Fruit fly (Drosophila melanogaster) whole organism, embryonic: ENCODE measurements around the gene mei-P22.
A peak's percentile ranks its signal among the peaks of the same experiment; 100 is the strongest.

Experiments used
- Aef1 ChIP-seq: fragments of 200-800 bp; sonication (Bioruptor generic); IDR thresholded peaks from 3 replicates; pipeline ENCODE4 v1.3.6; 2022; ENCODE audit warnings: missing biosample characterization, missing genetic modification characterization
- BEAF-32 ChIP-seq: fragments of 200-800 bp; sonication (Bioruptor generic); optimal IDR thresholded peaks from 3 replicates; lab custom pipeline; 2017; ENCODE audit warnings: missing biosample characterization, missing genetic modification characterization, mild to moderate bottlenecking, moderate library complexity, missing genetic modification reagents
- Bgb ChIP-seq: fragments of 200-800 bp; sonication (Bioruptor generic); IDR thresholded peaks from 2 replicates; pipeline ENCODE4 v1.3.6; 2022; ENCODE audit warnings: missing biosample characterization, missing genetic modification characterization; ENCODE audit not compliant: partially characterized antibody
- Blimp-1 ChIP-seq: fragments of 200-800 bp; sonication (Bioruptor generic); optimal IDR thresholded peaks from 3 replicates; lab custom pipeline; 2018; ENCODE audit warnings: missing biosample characterization, missing genetic modification characterization, mild to moderate bottlenecking, moderate library complexity, missing genetic modification reagents
- CG10462 ChIP-seq: fragments of 200-800 bp; sonication (Bioruptor generic); optimal IDR thresholded peaks from 2 replicates; lab custom pipeline; 2016; ENCODE audit warnings: missing biosample characterization, missing genetic modification characterization
- CG12299 ChIP-seq: fragments of 200-800 bp; sonication (Bioruptor generic); optimal IDR thresholded peaks from 2 replicates; lab custom pipeline; 2018; ENCODE audit warnings: missing biosample characterization, mild to moderate bottlenecking, missing genetic modification characterization
- CG12942 ChIP-seq: fragments of 200-800 bp; sonication (Bioruptor generic); optimal IDR thresholded peaks from 3 replicates; lab custom pipeline; 2016; ENCODE audit warnings: missing biosample characterization, missing genetic modification characterization
- CG13894 ChIP-seq: fragments of 200-800 bp; sonication (Bioruptor generic); optimal IDR thresholded peaks from 3 replicates; lab custom pipeline; 2018; ENCODE audit warnings: missing biosample characterization, mild to moderate bottlenecking, missing genetic modification characterization, moderate library complexity
- CG17186 ChIP-seq: fragments of 200-800 bp; sonication (Bioruptor generic); optimal IDR thresholded peaks from 3 replicates; lab custom pipeline; 2017; ENCODE audit warnings: missing biosample characterization, missing genetic modification reagents, missing genetic modification characterization
- CG17328 ChIP-seq: fragments of 200-800 bp; sonication (Bioruptor generic); IDR thresholded peaks from 2 replicates; pipeline ENCODE4 v1.3.6; 2022; ENCODE audit warnings: missing biosample characterization, missing genetic modification characterization
- CG2120 ChIP-seq: fragments of 200-800 bp; sonication (Bioruptor generic); optimal IDR thresholded peaks from 3 replicates; lab custom pipeline; 2016; ENCODE audit warnings: missing biosample characterization, missing genetic modification characterization
- CG2875 ChIP-seq: fragments of 200-800 bp; sonication (Bioruptor generic); optimal IDR thresholded peaks from 2 replicates; lab custom pipeline; 2017; ENCODE audit warnings: missing biosample characterization, mild to moderate bottlenecking, missing genetic modification characterization, missing genetic modification reagents
- CG4617 ChIP-seq: fragments of 200-800 bp; sonication (Bioruptor generic); optimal IDR thresholded peaks from 3 replicates; lab custom pipeline; 2016; ENCODE audit warnings: missing biosample characterization, missing genetic modification characterization, borderline replicate concordance
- CG4820 ChIP-seq: fragments of 200-800 bp; sonication (Bioruptor generic); optimal IDR thresholded peaks from 3 replicates; lab custom pipeline; 2016; ENCODE audit warnings: missing biosample characterization, missing genetic modification characterization
- CG4854 ChIP-seq: fragments of 200-800 bp; sonication (Bioruptor generic); optimal IDR thresholded peaks from 2 replicates; lab custom pipeline; 2016; ENCODE audit warnings: missing biosample characterization, missing genetic modification characterization, inconsistent platforms
- CG6175 ChIP-seq: fragments of 200-800 bp; sonication (Bioruptor generic); IDR thresholded peaks from 3 replicates; pipeline ENCODE4 v1.3.6; 2022; ENCODE audit warnings: missing biosample characterization, missing genetic modification characterization
- CG7839 ChIP-seq: fragments of 200-800 bp; sonication (Bioruptor generic); optimal IDR thresholded peaks from 3 replicates; lab custom pipeline; 2018; ENCODE audit warnings: missing biosample characterization, mild to moderate bottlenecking, missing genetic modification characterization, moderate library complexity
- CG8478 ChIP-seq: fragments of >200 bp; optimal IDR thresholded peaks from 2 replicates; lab custom pipeline; 2018
- CG9727 ChIP-seq: fragments of 200-800 bp; sonication (Bioruptor generic); optimal IDR thresholded peaks from 3 replicates; lab custom pipeline; 2017; ENCODE audit warnings: missing biosample characterization, mild to moderate bottlenecking, missing genetic modification characterization
- CG9797 ChIP-seq: fragments of 200-800 bp; sonication (Bioruptor generic); optimal IDR thresholded peaks from 3 replicates; lab custom pipeline; 2018; ENCODE audit warnings: missing biosample characterization, mild to moderate bottlenecking, missing genetic modification characterization
- CHES-1-like ChIP-seq: fragments of 200-800 bp; sonication (Bioruptor generic); optimal IDR thresholded peaks from 2 replicates; lab custom pipeline; 2016; ENCODE audit warnings: missing biosample characterization, missing genetic modification characterization
- Camta ChIP-seq: fragments of 200-800 bp; sonication (Bioruptor generic); optimal IDR thresholded peaks from 2 replicates; lab custom pipeline; 2016; ENCODE audit warnings: missing biosample characterization, missing genetic modification characterization
- CoRest ChIP-seq: fragments of 200-800 bp; sonication (Bioruptor generic); optimal IDR thresholded peaks from 3 replicates; lab custom pipeline; 2018; ENCODE audit warnings: missing biosample characterization, mild to moderate bottlenecking, missing genetic modification characterization, moderate library complexity
- E2f2 ChIP-seq: fragments of 200-800 bp; sonication (Bioruptor generic); IDR thresholded peaks from 2 replicates; pipeline ENCODE4 v1.3.6; 2022; ENCODE audit warnings: missing biosample characterization, missing genetic modification characterization
- Elba2 ChIP-seq: fragments of 200-800 bp; sonication (Bioruptor generic); optimal IDR thresholded peaks from 3 replicates; lab custom pipeline; 2016; ENCODE audit warnings: missing biosample characterization, missing genetic modification characterization
- Fer3 ChIP-seq: fragments of 200-800 bp; sonication (Bioruptor generic); optimal IDR thresholded peaks from 2 replicates; lab custom pipeline; 2018; ENCODE audit warnings: missing biosample characterization, mild to moderate bottlenecking, missing genetic modification characterization, moderate library complexity
- HLH3B ChIP-seq: fragments of 200-800 bp; sonication (Bioruptor generic); IDR thresholded peaks from 2 replicates; pipeline ENCODE4 v1.3.6; 2022; ENCODE audit warnings: missing biosample characterization, missing genetic modification characterization
- HLH54F ChIP-seq: fragments of 200-800 bp; sonication (Bioruptor generic); optimal IDR thresholded peaks from 3 replicates; lab custom pipeline; 2016; ENCODE audit warnings: missing biosample characterization, missing genetic modification characterization
- HLHmδ ChIP-seq: fragments of 200-800 bp; sonication (Bioruptor generic); optimal IDR thresholded peaks from 2 replicates; lab custom pipeline; 2018; ENCODE audit warnings: missing biosample characterization, mild to moderate bottlenecking, missing genetic modification characterization, moderate library complexity
- Jarid2 ChIP-seq: fragments of 200-800 bp; sonication (Bioruptor generic); optimal IDR thresholded peaks from 3 replicates; lab custom pipeline; 2017; ENCODE audit warnings: mild to moderate bottlenecking, missing biosample characterization, missing genetic modification reagents, missing genetic modification characterization
- MBD-R2 ChIP-seq: fragments of 200-800 bp; sonication (Bioruptor generic); IDR thresholded peaks from 2 replicates; pipeline ENCODE4 v1.3.6; 2022; ENCODE audit warnings: missing biosample characterization, missing genetic modification characterization
- Nf-YC ChIP-seq: fragments of 200-800 bp; optimal IDR thresholded peaks from 3 replicates; lab custom pipeline; 2019; ENCODE audit warnings: missing biosample characterization, mild to moderate bottlenecking, missing genetic modification characterization, moderate library complexity
- Ssrp ChIP-seq: fragments of 200-800 bp; sonication (Bioruptor generic); optimal IDR thresholded peaks from 2 replicates; lab custom pipeline; 2018; ENCODE audit warnings: missing biosample characterization, mild to moderate bottlenecking, missing genetic modification characterization, moderate library complexity
- ab ChIP-seq: fragments of 200-800 bp; sonication (Bioruptor generic); optimal IDR thresholded peaks from 2 replicates; lab custom pipeline; 2016; ENCODE audit warnings: missing biosample characterization, missing genetic modification characterization
- abd-A ChIP-seq: fragments of 200-800 bp; sonication (Bioruptor generic); optimal IDR thresholded peaks from 3 replicates; lab custom pipeline; 2019; ENCODE audit warnings: missing biosample characterization, mild to moderate bottlenecking, missing genetic modification characterization, moderate library complexity
- al ChIP-seq: fragments of 200-800 bp; sonication (Bioruptor generic); IDR thresholded peaks from 2 replicates; pipeline ENCODE4 v1.3.6; 2022; ENCODE audit warnings: missing biosample characterization, missing genetic modification characterization
- aop ChIP-seq: fragments of 200-800 bp; sonication (Bioruptor generic); IDR thresholded peaks from 2 replicates; pipeline ENCODE4 v1.3.6; 2022; ENCODE audit warnings: missing biosample characterization, missing genetic modification characterization
- dati ChIP-seq: fragments of 200-800 bp; sonication (Bioruptor generic); IDR thresholded peaks from 2 replicates; pipeline ENCODE4 v1.3.6; 2022; ENCODE audit warnings: missing biosample characterization, missing genetic modification characterization
- dimm ChIP-seq: fragments of 200-800 bp; sonication (Bioruptor generic); IDR thresholded peaks from 2 replicates; pipeline ENCODE4 v1.3.6; 2022; ENCODE audit warnings: missing biosample characterization, missing genetic modification characterization
- fd102C ChIP-seq: fragments of 200-800 bp; sonication (Bioruptor generic); optimal IDR thresholded peaks from 2 replicates; lab custom pipeline; 2018; ENCODE audit warnings: missing biosample characterization, mild to moderate bottlenecking, missing genetic modification characterization, moderate library complexity
- gce ChIP-seq: fragments of 200-800 bp; sonication (Bioruptor generic); IDR thresholded peaks from 3 replicates; pipeline ENCODE4 v1.3.6; 2022; ENCODE audit warnings: missing biosample characterization, missing genetic modification characterization
- gcm2 ChIP-seq: fragments of 200-800 bp; sonication (Bioruptor generic); optimal IDR thresholded peaks from 2 replicates; lab custom pipeline; 2016; ENCODE audit warnings: missing biosample characterization, missing genetic modification characterization
- hkb ChIP-seq, 2 experiments: fragments of 200-800 bp in 1 of 2; fragments of >200 bp in 1 of 2; sonication (Bioruptor generic) in 1 of 2; IDR thresholded peaks in 1 of 2; optimal IDR thresholded peaks in 1 of 2; 2 replicates each; pipeline versions ENCODE4 v1.3.6 to Lab custom; 2017 to 2022; ENCODE audit warnings: missing biosample characterization in 1 of 2, missing genetic modification characterization in 1 of 2
- lmd ChIP-seq: fragments of 200-800 bp; sonication (Bioruptor generic); IDR thresholded peaks from 2 replicates; pipeline ENCODE4 v1.3.6; 2022; ENCODE audit warnings: missing biosample characterization, missing genetic modification characterization
- pho ChIP-seq: fragments of 200-800 bp; sonication (Bioruptor generic); optimal IDR thresholded peaks from 2 replicates; lab custom pipeline; 2016; ENCODE audit warnings: missing biosample characterization, missing genetic modification characterization
- rib ChIP-seq: fragments of 200-800 bp; sonication (Bioruptor generic); IDR thresholded peaks from 2 replicates; pipeline ENCODE4 v1.3.6; 2022; ENCODE audit warnings: missing biosample characterization, missing genetic modification characterization
- sc ChIP-seq, 3 experiments: fragments of >200 bp in 2 of 3; fragments of 200-800 bp in 1 of 3; sonication (Bioruptor generic) in 1 of 3; optimal IDR thresholded peaks; 2 replicates in 2 of 3; 3 replicates in 1 of 3; lab custom pipeline; 2017; ENCODE audit warnings: mild to moderate bottlenecking in 1 of 3, missing biosample characterization in 1 of 3, missing genetic modification characterization in 1 of 3, missing genetic modification reagents in 1 of 3
- unc-4 ChIP-seq: fragments of 200-800 bp; sonication (Bioruptor generic); IDR thresholded peaks from 2 replicates; pipeline ENCODE4 v1.3.6; 2022; ENCODE audit warnings: missing biosample characterization, missing genetic modification characterization; ENCODE audit not compliant: partially characterized antibody
- unpg ChIP-seq: fragments of 200-800 bp; sonication (Bioruptor generic); optimal IDR thresholded peaks from 3 replicates; lab custom pipeline; 2018; ENCODE audit warnings: missing biosample characterization, mild to moderate bottlenecking, missing genetic modification characterization, moderate library complexity
- wdn ChIP-seq: fragments of 200-800 bp; sonication (Bioruptor generic); IDR thresholded peaks from 2 replicates; pipeline ENCODE4 v1.3.6; 2022; ENCODE audit warnings: missing biosample characterization, missing genetic modification characterization

mei-P22 gene

dm6 chr3L:7249167-7249566 lies 5.0 kb downstream of the mei-P22 start, which contains the start of gene Cdc27 (continued):
- TF ChIP-seq CG10462 (no peak), aop (GFP tag; lab: Robert Waterston, UW) (no peak), Ssrp (peak; percentile 26), al (GFP tag; lab: Robert Waterston, UW) (peak; percentile 20; the same call in 1 of the 2 replicates), sc (optimal IDR thresholded peaks at IDR 0.05; lab: Kevin White, UChicago) (no peak), sc (GFP tag; optimal IDR thresholded peaks at IDR 0.05; lab: Kevin White, UChicago) (no peak), CG12299 (tag; lab: Kevin White, UChicago) (no peak), Blimp-1 (GFP tag; lab: Kevin White, UChicago) (peak; percentile 13), E2f2 (GFP tag; lab: Robert Waterston, UW) (peak; percentile 43), Fer3 (tag; lab: Kevin White, UChicago) (peak; percentile 41), CG2120 (GFP tag; lab: Kevin White, UChicago) (peak; percentile 69), wdn (no peak), CG9727 (peak; percentile 30), ab (GFP tag; lab: Kevin White, UChicago) (no peak), Nf-YC (tag; lab: Kevin White, UChicago) (peak; percentile 38), pho (GFP tag; lab: Kevin White, UChicago) (no peak), HLH54F (GFP tag; lab: Kevin White, UChicago) (peak; percentile 22), unpg (GFP tag; lab: Kevin White, UChicago) (peak; percentile 28), CHES-1-like (GFP tag; lab: Kevin White, UChicago) (peak; percentile 11), unc-4 (GFP tag; lab: Robert Waterston, UW) (peak; percentile 85), Elba2 (no peak), gce (GFP tag; lab: Robert Waterston, UW) (no peak), abd-A (tag; lab: Kevin White, UChicago) (no peak), Jarid2 (no peak), HLH3B (GFP tag; lab: Robert Waterston, UW) (no peak), HLHmδ (peak; percentile 10), dimm (GFP tag; lab: Robert Waterston, UW) (no peak), lmd (GFP tag; lab: Robert Waterston, UW) (peak; percentile 29; the same call in 1 of the 2 replicates), Camta (GFP tag; lab: Kevin White, UChicago) (peak; percentile 53), CG4820 (GFP tag; lab: Kevin White, UChicago) (no peak), hkb (optimal IDR thresholded peaks at IDR 0.05; lab: Kevin White, UChicago) (no peak), hkb (GFP tag; IDR thresholded peaks at IDR 0.05; lab: Robert Waterston, UW) (0 out of 2 replicates have a peak, but pooled peaks have one; percentile 26), rib (GFP tag; lab: Robert Waterston, UW) (no peak), CG2875 (no peak), CG4617 (GFP tag; lab: Kevin White, UChicago) (peak; percentile 93), CG7839 (tag; lab: Kevin White, UChicago) (peak; percentile 55), CG13894 (tag; lab: Kevin White, UChicago) (peak; percentile 44), CG17328 (GFP tag; lab: Robert Waterston, UW) (no peak), CG6175 (no peak), Bgb (peak; percentile 79), CG12942 (no peak), BEAF-32 (peak; percentile 88), Aef1 (GFP tag; lab: Robert Waterston, UW) (no peak), CG17186 (GFP tag; lab: Kevin White, UChicago) (peak; percentile 27), gcm2 (no peak), fd102C (GFP tag; lab: Kevin White, UChicago) (no peak), CoRest (tag; lab: Kevin White, UChicago) (peak; percentile 62), MBD-R2 (GFP tag; lab: Robert Waterston, UW) (peak; percentile 74), dati (GFP tag; lab: Robert Waterston, UW) (no peak), CG8478 (lab: Kevin White, UChicago) (no peak), CG9797 (peak; percentile 82), CG4854 (GFP tag; lab: Kevin White, UChicago) (peak; percentile 5)
